Worm (Caenorhabditis elegans) whole organism, late embryonic: ENCODE measurements around the gene T02B11.3.

Source experiments
- T23F11.4 ChIP-seq: fragments of 200-800 bp; sonication (Bioruptor generic); optimal IDR thresholded peaks from 2 replicates; lab custom pipeline; 2018; ENCODE audit warnings: mild to moderate bottlenecking, missing genetic modification characterization, missing compliant biosample characterization
- ama-1 ChIP-seq: fragments of 150-350 bp; optimal IDR thresholded peaks from 2 replicates; lab custom pipeline; 2014
- ceh-18 ChIP-seq: sonication (generic microtip); optimal IDR thresholded peaks from 2 replicates; lab custom pipeline; 2016; ENCODE audit warnings: missing genetic modification characterization, missing compliant biosample characterization
- ceh-2 ChIP-seq: sonication (generic microtip); optimal IDR thresholded peaks from 2 replicates; lab custom pipeline; 2016; ENCODE audit warnings: missing genotype, missing genetic modification characterization, missing compliant biosample characterization
- hlh-13 ChIP-seq: fragments of 200-800 bp; sonication (Bioruptor generic); optimal IDR thresholded peaks from 2 replicates; lab custom pipeline; 2018; ENCODE audit warnings: mild to moderate bottlenecking, missing genetic modification characterization, missing compliant biosample characterization
- mec-3 ChIP-seq: sonication (generic microtip); optimal IDR thresholded peaks from 2 replicates; lab custom pipeline; 2016; ENCODE audit warnings: borderline replicate concordance, missing genetic modification characterization, missing compliant biosample characterization
- nhr-232 ChIP-seq: sonication (generic microtip); optimal IDR thresholded peaks from 2 replicates; lab custom pipeline; 2016; ENCODE audit warnings: missing genetic modification characterization, missing compliant biosample characterization
- pqm-1 ChIP-seq: sonication (generic microtip); optimal IDR thresholded peaks from 2 replicates; lab custom pipeline; 2016; ENCODE audit warnings: missing genetic modification characterization, missing compliant biosample characterization
- tbx-7 ChIP-seq: sonication (generic microtip); optimal IDR thresholded peaks from 2 replicates; lab custom pipeline; 2016; ENCODE audit warnings: missing genotype, missing genetic modification characterization, missing compliant biosample characterization
- ttx-3 ChIP-seq: sonication (generic microtip); optimal IDR thresholded peaks from 2 replicates; lab custom pipeline; 2016; ENCODE audit warnings: missing genetic modification reagents, missing genetic modification characterization, missing compliant biosample characterization

DNA sequence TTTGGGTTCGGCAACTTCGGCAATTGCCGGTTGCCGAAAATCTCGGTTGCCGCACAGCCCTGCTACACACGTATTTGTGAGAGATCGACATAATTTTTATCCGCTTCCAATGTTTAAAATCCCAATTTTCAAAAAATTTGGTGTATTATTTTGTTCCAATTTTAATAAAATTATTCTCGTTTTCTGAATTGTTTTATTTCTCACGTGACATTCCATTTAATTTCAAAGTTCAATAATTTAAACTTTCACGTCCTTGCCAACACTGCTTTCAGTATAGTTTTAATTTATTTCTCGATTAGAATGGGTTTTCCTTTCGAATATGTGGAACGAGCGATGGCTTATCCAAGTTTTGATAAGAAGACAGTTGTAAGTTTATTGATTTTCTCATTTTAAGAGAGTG, 10.1 kb downstream of the T02B11.3 start, which contains the start of gene K09C6.2:
- TF ChIP-seq mec-3 (tag; lab: Kevin White, UChicago) (no peak), T23F11.4 (GFP tag; lab: Kevin White, UChicago) (no peak), nhr-232 (tag; lab: Kevin White, UChicago) (no peak), pqm-1 (tag; lab: Kevin White, UChicago) (no peak), ceh-2 (tag; lab: Kevin White, UChicago) (no peak), hlh-13 (GFP tag; lab: Kevin White, UChicago) (no peak), tbx-7 (tag; lab: Kevin White, UChicago) (no peak), ama-1 (no peak), ceh-18 (no peak), ttx-3 (no peak)
